Worm (Caenorhabditis elegans) whole organism, young adult: ENCODE measurements around the gene F44D12.8.

Experiments
- B0019.2 ChIP-seq: fragments of 200-800 bp; sonication (Bioruptor generic); conservative IDR thresholded peaks from 2 replicates; pipeline ENCODE4 v1.3.6; 2022; ENCODE audit warnings: missing genetic modification reagents, missing genetic modification characterization, missing compliant biosample characterization
- B0035.1 ChIP-seq: sonication (generic microtip); optimal IDR thresholded peaks from 2 replicates; lab custom pipeline; 2016; ENCODE audit warnings: missing genetic modification characterization, mild to moderate bottlenecking, missing compliant biosample characterization, missing genotype, missing genetic modification reagents
- attf-6 ChIP-seq: fragments of 200-800 bp; sonication (Bioruptor generic); IDR thresholded peaks from 2 replicates; pipeline ENCODE4 v1.3.6; 2022; ENCODE audit warnings: missing genetic modification reagents, missing genetic modification characterization, missing compliant biosample characterization
- dpl-1 ChIP-seq: fragments of 150-350 bp; optimal IDR thresholded peaks from 2 replicates; lab custom pipeline; 2014; ENCODE audit warnings: missing biosample characterization, missing genetic modification reagents, missing genetic modification characterization
- hmg-1.2 ChIP-seq: fragments of 200-800 bp; sonication (Bioruptor generic); IDR thresholded peaks from 2 replicates; pipeline ENCODE4 v1.3.6; 2022; ENCODE audit warnings: missing genetic modification reagents, missing genetic modification characterization, missing compliant biosample characterization
- pbrm-1 ChIP-seq: fragments of 200-800 bp; sonication (Bioruptor generic); IDR thresholded peaks from 2 replicates; pipeline ENCODE4 v1.3.6; 2022; ENCODE audit warnings: missing genetic modification reagents, missing genetic modification characterization, missing compliant biosample characterization
- snpc-4 ChIP-seq, 5 experiments: fragments of 150-350 bp in 1 of 5; sonication (generic microtip) in 4 of 5; optimal IDR thresholded peaks; 2 replicates each; lab custom pipeline; 2014 to 2018; ENCODE audit warnings: missing genetic modification characterization in 5 of 5, missing biosample characterization in 3 of 5, antibody characterized with exemption in 2 of 5, mild to moderate bottlenecking in 2 of 5, missing compliant biosample characterization in 2 of 5, missing genotype in 2 of 5, moderate library complexity in 2 of 5, missing genetic modification reagents in 1 of 5
- unc-62 ChIP-seq: fragments of 150-350 bp; optimal IDR thresholded peaks from 2 replicates; lab custom pipeline; 2014; ENCODE audit warnings: missing biosample characterization, missing genetic modification reagents, missing genetic modification characterization
- ztf-3 ChIP-seq: fragments of 200-800 bp; sonication (Bioruptor generic); optimal IDR thresholded peaks from 2 replicates; lab custom pipeline; 2018; ENCODE audit warnings: mild to moderate bottlenecking, missing genetic modification characterization, missing compliant biosample characterization

DNA sequence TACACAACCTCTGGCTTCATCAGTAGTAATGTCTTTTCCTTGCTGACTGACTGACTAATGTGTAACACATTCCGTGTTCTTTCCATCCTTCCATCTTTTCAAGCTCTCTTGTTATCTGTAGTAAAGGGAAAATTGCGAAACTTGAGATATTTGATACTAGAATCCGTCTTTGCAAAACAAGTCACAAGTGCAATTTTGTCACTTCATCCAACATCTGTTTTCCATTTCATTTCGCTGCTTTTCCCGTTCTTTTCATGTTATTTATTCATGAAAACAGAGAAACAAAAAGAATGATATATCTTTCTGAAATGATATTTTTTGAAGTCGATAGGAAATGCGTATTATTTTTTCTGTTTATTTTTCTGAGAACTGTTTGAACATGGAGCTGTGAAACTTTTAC lies 22.9 kb downstream of the F44D12.8 start:
- TF ChIP-seq B0019.2 (GFP tag; lab: Robert Waterston, UW) (no peak), snpc-4 (GFP tag; optimal IDR thresholded peaks at IDR 0.05; lab: Kevin White, UChicago) (no peak), snpc-4 (tag; optimal IDR thresholded peaks at IDR 0.05; lab: Kevin White, UChicago) (no peak), dpl-1 (GFP tag; lab: Kevin White, UChicago) (no peak), ztf-3 (GFP tag; lab: Kevin White, UChicago) (no peak), pbrm-1 (GFP tag; lab: Robert Waterston, UW) (no peak), unc-62 (GFP tag; lab: Kevin White, UChicago) (no peak), attf-6 (GFP tag; lab: Robert Waterston, UW) (no peak), hmg-1.2 (GFP tag; lab: Robert Waterston, UW) (no peak), B0035.1 (tag; lab: Kevin White, UChicago) (no peak)
